Worm (Caenorhabditis elegans) whole organism, young adult: Measurements from ENCODE around the gene rcan-1.

Source experiments
- C17E4.6 ChIP-seq: fragments of 200-800 bp; sonication (Bioruptor generic); IDR thresholded peaks from 2 replicates; pipeline ENCODE4 v1.3.6; 2022; ENCODE audit warnings: missing genetic modification reagents, missing genetic modification characterization, missing compliant biosample characterization
- attf-6 ChIP-seq: fragments of 200-800 bp; sonication (Bioruptor generic); IDR thresholded peaks from 2 replicates; pipeline ENCODE4 v1.3.6; 2022; ENCODE audit warnings: missing genetic modification reagents, missing genetic modification characterization, missing compliant biosample characterization
- ccch-3 ChIP-seq: fragments of 200-800 bp; sonication (Bioruptor generic); optimal IDR thresholded peaks from 2 replicates; lab custom pipeline; 2018; ENCODE audit warnings: mild to moderate bottlenecking, missing genetic modification characterization, missing compliant biosample characterization
- dpl-1 ChIP-seq: fragments of 150-350 bp; optimal IDR thresholded peaks from 2 replicates; lab custom pipeline; 2014; ENCODE audit warnings: missing biosample characterization, missing genetic modification reagents, missing genetic modification characterization
- nfyb-1 ChIP-seq: fragments of 200-800 bp; sonication (Bioruptor generic); IDR thresholded peaks from 2 replicates; pipeline ENCODE4 v1.3.6; 2022; ENCODE audit warnings: missing genetic modification reagents, missing genetic modification characterization, missing compliant biosample characterization
- pha-4 ChIP-seq: fragments of 150-350 bp; sonication (generic microtip); optimal IDR thresholded peaks from 2 replicates; lab custom pipeline; 2014; ENCODE audit warnings: missing biosample characterization, missing genetic modification reagents, missing genetic modification characterization
- snpc-4 ChIP-seq, 5 experiments: fragments of 150-350 bp in 1 of 5; sonication (generic microtip) in 4 of 5; optimal IDR thresholded peaks; 2 replicates each; lab custom pipeline; 2014 to 2018; ENCODE audit warnings: missing genetic modification characterization in 5 of 5, missing biosample characterization in 3 of 5, antibody characterized with exemption in 2 of 5, mild to moderate bottlenecking in 2 of 5, missing compliant biosample characterization in 2 of 5, missing genotype in 2 of 5, moderate library complexity in 2 of 5, missing genetic modification reagents in 1 of 5

DNA sequence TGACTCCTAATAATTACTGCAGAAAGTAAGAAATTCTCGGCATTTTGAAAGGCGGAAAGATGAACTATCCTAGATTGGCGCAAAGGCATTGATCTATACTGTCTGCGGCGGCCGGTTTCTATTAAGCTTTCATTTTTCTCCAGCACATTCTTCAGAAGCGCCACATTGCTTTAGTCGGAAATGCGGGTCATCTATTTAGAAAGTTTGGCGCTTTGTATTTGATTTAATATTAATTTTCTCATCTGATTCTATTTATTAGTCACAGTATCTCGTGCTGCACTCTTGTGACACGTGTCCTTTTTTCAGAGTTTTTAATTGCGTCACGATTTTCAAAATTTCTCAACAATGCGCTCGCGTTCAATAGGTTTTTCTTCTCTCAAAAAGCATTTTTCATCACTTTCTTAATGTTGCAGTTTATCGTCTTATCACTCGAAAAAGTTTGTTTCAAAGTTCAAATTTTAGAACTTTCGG lies 31.1 kb upstream of the rcan-1 start:
- TF ChIP-seq pha-4 (tag; lab: Kevin White, UChicago) (no peak), ccch-3 (GFP tag; lab: Kevin White, UChicago) (no peak), C17E4.6 (GFP tag; lab: Robert Waterston, UW) (no peak), snpc-4 (GFP tag; optimal IDR thresholded peaks at IDR 0.05; lab: Kevin White, UChicago) (no peak), snpc-4 (tag; optimal IDR thresholded peaks at IDR 0.05; lab: Kevin White, UChicago) (no peak), nfyb-1 (GFP tag; lab: Robert Waterston, UW) (0 out of 2 replicates have a peak, but pooled peaks have one; percentile 11), attf-6 (GFP tag; lab: Robert Waterston, UW) (no peak), dpl-1 (no peak)
